Worm (Caenorhabditis elegans) whole organism, L3 larva: Measurements from ENCODE around the gene kmo-1.

Experiments
- R02D3.7 ChIP-seq: fragments of 150-350 bp; optimal IDR thresholded peaks from 2 replicates; lab custom pipeline; 2014; ENCODE audit warnings: missing biosample characterization, missing genetic modification characterization
- ZK546.5 ChIP-seq: sonication (generic microtip); optimal IDR thresholded peaks from 2 replicates; lab custom pipeline; 2017; ENCODE audit warnings: missing biosample characterization, missing genetic modification characterization
- aly-2 ChIP-seq: fragments of 150-350 bp; optimal IDR thresholded peaks from 2 replicates; lab custom pipeline; 2014; ENCODE audit warnings: missing biosample characterization, missing genetic modification characterization
- ama-1 ChIP-seq: fragments of 150-350 bp; optimal IDR thresholded peaks from 2 replicates; lab custom pipeline; 2018
- ceh-16 ChIP-seq: sonication (generic microtip); optimal IDR thresholded peaks from 2 replicates; lab custom pipeline; 2017; ENCODE audit warnings: missing biosample characterization, missing genetic modification characterization
- ceh-9 ChIP-seq: sonication (generic microtip); optimal IDR thresholded peaks from 2 replicates; lab custom pipeline; 2018; ENCODE audit warnings: missing biosample characterization, missing genetic modification characterization
- egl-27 ChIP-seq: sonication (generic microtip); optimal IDR thresholded peaks from 4 replicates; lab custom pipeline; 2017; ENCODE audit warnings: missing biosample characterization, missing genetic modification reagents, missing genetic modification characterization
- elt-1 ChIP-seq: fragments of 150-350 bp; optimal IDR thresholded peaks from 2 replicates; lab custom pipeline; 2014; ENCODE audit warnings: missing biosample characterization, missing genetic modification characterization
- elt-3 ChIP-seq, 3 experiments: fragments of 150-350 bp in 1 of 3; sonication (generic microtip) in 2 of 3; optimal IDR thresholded peaks; 2 replicates in 2 of 3; 4 replicates in 1 of 3; lab custom pipeline; 2014 to 2017; ENCODE audit warnings: missing biosample characterization in 3 of 3, missing genetic modification characterization in 3 of 3
- eor-1 ChIP-seq, 2 experiments: fragments of 150-350 bp; optimal IDR thresholded peaks; 2 replicates each; lab custom pipeline; 2014 to 2018; ENCODE audit warnings: missing biosample characterization in 2 of 2, missing genetic modification characterization in 2 of 2
- fkh-2 ChIP-seq: fragments of 150-350 bp; optimal IDR thresholded peaks from 2 replicates; lab custom pipeline; 2014; ENCODE audit warnings: missing biosample characterization, missing genetic modification reagents, missing genetic modification characterization
- fos-1 ChIP-seq: fragments of 150-350 bp; optimal IDR thresholded peaks from 2 replicates; lab custom pipeline; 2014; ENCODE audit warnings: missing biosample characterization, missing genetic modification characterization
- hmg-11 ChIP-seq: sonication (generic microtip); optimal IDR thresholded peaks from 2 replicates; lab custom pipeline; 2016; ENCODE audit warnings: missing genetic modification characterization, missing compliant biosample characterization
- jun-1 ChIP-seq: fragments of 150-350 bp; optimal IDR thresholded peaks from 2 replicates; lab custom pipeline; 2014; ENCODE audit warnings: missing biosample characterization, missing genetic modification reagents, missing genetic modification characterization
- lin-15B ChIP-seq: fragments of 150-350 bp; optimal IDR thresholded peaks from 2 replicates; lab custom pipeline; 2014; ENCODE audit warnings: missing biosample characterization, missing genetic modification characterization
- lin-39 ChIP-seq: fragments of 150-350 bp; optimal IDR thresholded peaks from 2 replicates; lab custom pipeline; 2018; ENCODE audit warnings: missing biosample characterization, missing genetic modification reagents, missing genetic modification characterization
- lsy-12 ChIP-seq: sonication (generic microtip); optimal IDR thresholded peaks from 2 replicates; lab custom pipeline; 2016; ENCODE audit warnings: mild to moderate bottlenecking, missing genetic modification characterization, missing compliant biosample characterization
- mdl-1 ChIP-seq: fragments of 150-350 bp; optimal IDR thresholded peaks from 2 replicates; lab custom pipeline; 2014; ENCODE audit warnings: missing biosample characterization, missing genetic modification characterization
- mml-1 ChIP-seq: fragments of 150-350 bp; sonication (generic microtip); optimal IDR thresholded peaks from 3 replicates; lab custom pipeline; 2014; ENCODE audit warnings: missing biosample characterization, missing genetic modification characterization
- nfya-1 ChIP-seq: sonication (generic microtip); optimal IDR thresholded peaks from 2 replicates; lab custom pipeline; 2017; ENCODE audit warnings: missing genetic modification characterization, mild to moderate bottlenecking, missing compliant biosample characterization, antibody characterized with exemption, moderate library complexity; ENCODE audit not compliant: insufficient read depth
- nhr-11 ChIP-seq: fragments of 150-350 bp; optimal IDR thresholded peaks from 2 replicates; lab custom pipeline; 2014; ENCODE audit warnings: missing biosample characterization, missing genetic modification characterization
- nhr-12 ChIP-seq: fragments of 150-350 bp; optimal IDR thresholded peaks from 2 replicates; lab custom pipeline; 2014; ENCODE audit warnings: missing biosample characterization, missing genetic modification characterization
- nhr-23 ChIP-seq: fragments of 150-350 bp; optimal IDR thresholded peaks from 2 replicates; lab custom pipeline; 2014; ENCODE audit warnings: missing biosample characterization, missing genetic modification reagents, missing genetic modification characterization
- nhr-237 ChIP-seq: fragments of 150-350 bp; optimal IDR thresholded peaks from 2 replicates; lab custom pipeline; 2014; ENCODE audit warnings: missing biosample characterization, missing genetic modification characterization
- nhr-25 ChIP-seq: sonication (generic microtip); optimal IDR thresholded peaks from 2 replicates; lab custom pipeline; 2017; ENCODE audit warnings: missing biosample characterization, missing genetic modification characterization
- nhr-43 ChIP-seq: sonication (generic microtip); optimal IDR thresholded peaks from 2 replicates; lab custom pipeline; 2016; ENCODE audit warnings: mild to moderate bottlenecking, missing genetic modification characterization, missing compliant biosample characterization; ENCODE audit not compliant: poor library complexity, severe bottlenecking
- nhr-67 ChIP-seq: fragments of 150-350 bp; optimal IDR thresholded peaks from 2 replicates; lab custom pipeline; 2014; ENCODE audit warnings: missing biosample characterization, missing genetic modification characterization
- nhr-76 ChIP-seq: fragments of 150-350 bp; sonication (generic microtip); optimal IDR thresholded peaks from 5 replicates; lab custom pipeline; 2014; ENCODE audit warnings: missing biosample characterization, missing genetic modification characterization
- nhr-77 ChIP-seq: fragments of 150-350 bp; optimal IDR thresholded peaks from 2 replicates; lab custom pipeline; 2014; ENCODE audit warnings: missing biosample characterization, missing genetic modification characterization
- pqm-1 ChIP-seq: fragments of 150-350 bp; optimal IDR thresholded peaks from 2 replicates; lab custom pipeline; 2017; ENCODE audit warnings: missing biosample characterization, missing genetic modification characterization, inconsistent platforms
- sea-2 ChIP-seq: fragments of 150-350 bp; sonication (generic microtip); optimal IDR thresholded peaks from 4 replicates; lab custom pipeline; 2014; ENCODE audit warnings: missing biosample characterization, missing genetic modification reagents, missing genetic modification characterization
- skn-1 ChIP-seq: fragments of 150-350 bp; optimal IDR thresholded peaks from 2 replicates; lab custom pipeline; 2014; ENCODE audit warnings: missing biosample characterization, missing genetic modification characterization
- snpc-4 ChIP-seq: fragments of 150-350 bp; optimal IDR thresholded peaks from 2 replicates; lab custom pipeline; 2014; ENCODE audit warnings: missing biosample characterization, missing genetic modification characterization
- unc-39 ChIP-seq: sonication (generic microtip); optimal IDR thresholded peaks from 4 replicates; lab custom pipeline; 2017; ENCODE audit warnings: missing biosample characterization, missing genetic modification characterization
- zag-1 ChIP-seq: fragments of 150-350 bp; optimal IDR thresholded peaks from 2 replicates; lab custom pipeline; 2014; ENCODE audit warnings: missing biosample characterization, missing genetic modification characterization
- ztf-11 ChIP-seq: fragments of 150-350 bp; optimal IDR thresholded peaks from 2 replicates; lab custom pipeline; 2014; ENCODE audit warnings: missing biosample characterization, missing genetic modification characterization
- ztf-4 ChIP-seq: fragments of 150-350 bp; optimal IDR thresholded peaks from 2 replicates; lab custom pipeline; 2014; ENCODE audit warnings: missing biosample characterization, missing genetic modification characterization

Gene kmo-1

DNA sequence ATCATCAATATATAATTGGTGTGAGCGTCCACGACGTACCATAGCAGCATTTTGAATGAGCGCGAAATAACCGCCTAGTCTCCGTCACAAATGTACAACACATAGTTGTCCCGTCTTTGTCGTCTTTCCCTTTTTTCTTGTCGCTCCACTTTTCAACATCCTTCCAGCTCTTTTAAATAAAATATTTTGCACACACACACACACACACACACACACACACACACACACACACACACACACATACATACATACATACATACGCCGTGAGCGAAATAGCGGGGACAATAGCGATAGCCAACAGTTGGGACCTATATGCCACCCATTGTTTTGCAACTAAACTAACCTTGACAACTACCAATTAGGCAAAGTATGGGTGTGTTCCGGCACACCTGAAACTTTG, 32.0 kb downstream of the kmo-1 start:
- no peak for TF ChIP-seq nhr-11
- no peak for TF ChIP-seq elt-1 (tag; lab: Kevin White, UChicago)
- TF ChIP-seq nhr-25 (tag; lab: Kevin White, UChicago) = no peak
- no peak for TF ChIP-seq hmg-11 (tag; lab: Kevin White, UChicago)
- TF ChIP-seq snpc-4 (tag; lab: Kevin White, UChicago) = peak; percentile 1
- no peak for TF ChIP-seq ZK546.5 (tag; lab: Kevin White, UChicago)
- TF ChIP-seq lsy-12 = peak; percentile 34
- peak; percentile 29 for TF ChIP-seq nfya-1 (tag; lab: Kevin White, UChicago)
- TF ChIP-seq nhr-23 (tag; lab: Kevin White, UChicago) = no peak
- TF ChIP-seq pqm-1 (tag; lab: Kevin White, UChicago) = no peak
- peak; percentile 15 for TF ChIP-seq lin-15B (tag; lab: Kevin White, UChicago)
- TF ChIP-seq fkh-2 (tag; lab: Kevin White, UChicago) = no peak

DNA sequence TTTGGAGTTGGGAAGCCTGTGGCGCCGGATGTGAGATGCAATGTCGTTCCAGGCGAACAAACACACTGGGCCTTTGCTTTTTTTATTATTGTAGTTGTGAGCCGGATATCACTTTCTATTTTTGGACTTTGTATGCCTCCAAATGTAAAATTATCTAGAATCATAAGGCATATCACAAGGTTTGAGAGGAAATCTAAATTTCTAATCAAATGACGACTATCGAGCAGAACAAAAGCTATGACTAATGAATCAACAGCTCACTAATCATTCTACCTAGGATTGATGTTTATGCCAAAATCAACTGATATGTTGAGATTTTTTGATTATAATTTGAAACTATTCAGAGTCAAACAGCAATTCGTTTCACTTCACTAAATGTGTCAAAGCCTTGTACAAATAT, 32.4 kb downstream of the kmo-1 start:
- TF ChIP-seq nhr-12 (no peak), ama-1 (peak; percentile 31)

- TF ChIP-seq jun-1 (tag; lab: Kevin White, UChicago) (no peak), hmg-11 (tag; lab: Kevin White, UChicago) (no peak), lin-39 (tag; lab: Kevin White, UChicago) (no peak), nhr-77 (tag; lab: Kevin White, UChicago) (no peak), nhr-43 (no peak), egl-27 (no peak), ztf-4 (tag; lab: Kevin White, UChicago) (no peak), eor-1 (tag; optimal IDR thresholded peaks at IDR 0.05; lab: Kevin White, UChicago) (no peak), ceh-16 (no peak), fos-1 (tag; lab: Kevin White, UChicago) (no peak), lsy-12 (no peak), mml-1 (tag; lab: Kevin White, UChicago) (no peak), ztf-11 (tag; lab: Kevin White, UChicago) (no peak), unc-39 (tag; lab: Kevin White, UChicago) (no peak), nhr-237 (tag; lab: Kevin White, UChicago) (no peak), nfya-1 (tag; lab: Kevin White, UChicago) (no peak), zag-1 (no peak), ceh-9 (tag; lab: Kevin White, UChicago) (no peak), elt-1 (tag; lab: Kevin White, UChicago) (no peak)
- TF ChIP-seq, all 47 proteins: peak for 0
These were observed 34.2 kb downstream of the kmo-1 start for ce11 chrV:12036129-12036528.

DNA sequence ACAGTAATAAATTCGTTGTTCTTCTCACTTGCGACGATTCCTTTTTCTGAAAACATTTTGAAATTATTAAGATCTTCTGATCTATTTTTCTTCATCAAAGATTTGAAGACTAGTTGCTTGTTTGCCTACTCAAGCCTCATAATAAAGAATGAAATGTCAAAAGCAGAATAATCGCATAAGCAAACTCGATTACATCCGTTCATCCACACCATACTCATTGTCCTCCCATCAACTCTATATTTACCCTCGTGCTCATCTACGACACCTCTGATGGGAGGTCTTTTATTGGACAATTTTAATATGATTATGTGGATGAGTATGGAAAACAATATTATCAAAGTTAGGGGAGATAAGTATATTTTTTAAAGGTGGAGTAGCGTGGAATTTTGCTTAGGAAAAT, 36.5 kb downstream of the kmo-1 start:
- no peak for TF ChIP-seq pqm-1 (tag; lab: Kevin White, UChicago)
- TF ChIP-seq mml-1 (tag; lab: Kevin White, UChicago) = no peak
- TF ChIP-seq nhr-25 (tag; lab: Kevin White, UChicago) = no peak
- TF ChIP-seq R02D3.7 (tag; lab: Kevin White, UChicago) = no peak
- TF ChIP-seq sea-2 (GFP tag; lab: Kevin White, UChicago) = no peak
- TF ChIP-seq aly-2 (tag; lab: Kevin White, UChicago) = no peak
- no peak for TF ChIP-seq elt-3 (tag; optimal IDR thresholded peaks at IDR 0.05; lab: Kevin White, UChicago)
- no peak for TF ChIP-seq nhr-77 (tag; lab: Kevin White, UChicago)
- no peak for TF ChIP-seq nfya-1 (tag; lab: Kevin White, UChicago)
- no peak for TF ChIP-seq nhr-67 (tag; lab: Kevin White, UChicago)
- no peak for TF ChIP-seq skn-1
- TF ChIP-seq mdl-1 (tag; lab: Kevin White, UChicago) = no peak
- TF ChIP-seq nhr-76 (tag; lab: Kevin White, UChicago) = no peak
- TF ChIP-seq eor-1 (tag; optimal IDR thresholded peaks at IDR 0.05; lab: Kevin White, UChicago) = no peak
- TF ChIP-seq lin-39 (tag; lab: Kevin White, UChicago) = no peak
